Worm (Caenorhabditis elegans) whole organism, L1 larva: ENCODE measurements around the gene F57B9.3.

Experiments
- C16A3.4 ChIP-seq: fragments of 150-350 bp; optimal IDR thresholded peaks from 2 replicates; lab custom pipeline; 2014; ENCODE audit warnings: missing biosample characterization, missing genetic modification characterization
- F16B12.6 ChIP-seq: fragments of 150-350 bp; optimal IDR thresholded peaks from 2 replicates; lab custom pipeline; 2014; ENCODE audit warnings: missing biosample characterization, missing genetic modification characterization
- Y116A8C.19 ChIP-seq: sonication (generic microtip); optimal IDR thresholded peaks from 2 replicates; lab custom pipeline; 2016; ENCODE audit warnings: missing compliant biosample characterization, missing genetic modification characterization, borderline replicate concordance
- alr-1 ChIP-seq: fragments of 200-800 bp; sonication (Bioruptor generic); optimal IDR thresholded peaks from 2 replicates; lab custom pipeline; 2018; ENCODE audit warnings: borderline replicate concordance, mild to moderate bottlenecking, missing genetic modification characterization, missing compliant biosample characterization
- aly-2 ChIP-seq: fragments of 150-350 bp; optimal IDR thresholded peaks from 2 replicates; lab custom pipeline; 2014; ENCODE audit warnings: missing biosample characterization, missing genetic modification characterization
- ceh-63 ChIP-seq: fragments of 200-800 bp; sonication (Bioruptor generic); optimal IDR thresholded peaks from 2 replicates; lab custom pipeline; 2018; ENCODE audit warnings: mild to moderate bottlenecking, missing genetic modification characterization, missing compliant biosample characterization
- ceh-8 ChIP-seq: fragments of 200-800 bp; sonication (Bioruptor generic); optimal IDR thresholded peaks from 2 replicates; lab custom pipeline; 2018; ENCODE audit warnings: mild to moderate bottlenecking, missing genetic modification characterization, moderate library complexity, missing compliant biosample characterization
- ceh-88 ChIP-seq: fragments of 200-800 bp; sonication (Bioruptor generic); IDR thresholded peaks from 2 replicates; pipeline ENCODE4 v1.3.6; 2022; ENCODE audit warnings: missing genetic modification characterization, missing compliant biosample characterization
- dpl-1 ChIP-seq, 3 experiments: fragments of 150-350 bp in 2 of 3; sonication (generic microtip) in 1 of 3; optimal IDR thresholded peaks; 2 replicates each; lab custom pipeline; 2014 to 2017; ENCODE audit warnings: missing biosample characterization in 3 of 3, missing genetic modification characterization in 3 of 3, missing genetic modification reagents in 3 of 3
- dsc-1 ChIP-seq: sonication (generic microtip); optimal IDR thresholded peaks from 2 replicates; lab custom pipeline; 2016; ENCODE audit warnings: mild to moderate bottlenecking, missing genetic modification characterization, missing compliant biosample characterization
- egl-27 ChIP-seq, 2 experiments: fragments of 150-350 bp in 1 of 2; sonication (generic microtip); optimal IDR thresholded peaks; 3 replicates each; lab custom pipeline; 2017 to 2018; ENCODE audit warnings: missing biosample characterization in 2 of 2, missing genetic modification characterization in 2 of 2, missing genetic modification reagents in 2 of 2
- elt-2 ChIP-seq: sonication (generic microtip); optimal IDR thresholded peaks from 2 replicates; lab custom pipeline; 2016; ENCODE audit warnings: missing genetic modification characterization, mild to moderate bottlenecking, inconsistent platforms, missing compliant biosample characterization, missing genetic modification reagents
- elt-3 ChIP-seq, 6 experiments: fragments of 150-350 bp in 1 of 6; sonication (generic microtip); optimal IDR thresholded peaks; 2 replicates each; lab custom pipeline; 2017 to 2018; ENCODE audit warnings: missing biosample characterization in 6 of 6, missing genetic modification characterization in 6 of 6, inconsistent platforms in 1 of 6
- ets-5 ChIP-seq: fragments of 200-800 bp; sonication (Bioruptor generic); IDR thresholded peaks from 2 replicates; pipeline ENCODE4 v1.3.6; 2022; ENCODE audit warnings: missing genetic modification characterization, missing compliant biosample characterization
- fkh-10 ChIP-seq: sonication (generic microtip); optimal IDR thresholded peaks from 2 replicates; lab custom pipeline; 2017; ENCODE audit warnings: missing biosample characterization, missing genetic modification reagents, missing genetic modification characterization
- fkh-4 ChIP-seq: sonication (generic microtip); optimal IDR thresholded peaks from 2 replicates; lab custom pipeline; 2016; ENCODE audit warnings: missing compliant biosample characterization, missing genetic modification characterization, borderline replicate concordance
- fkh-8 ChIP-seq: sonication (generic microtip); optimal IDR thresholded peaks from 2 replicates; lab custom pipeline; 2016; ENCODE audit warnings: mild to moderate bottlenecking, missing genetic modification characterization, missing compliant biosample characterization
- fos-1 ChIP-seq: fragments of 150-350 bp; optimal IDR thresholded peaks from 2 replicates; lab custom pipeline; 2014; ENCODE audit warnings: missing biosample characterization, missing genetic modification characterization
- grh-1 ChIP-seq: fragments of 200-800 bp; sonication (Bioruptor generic); IDR thresholded peaks from 2 replicates; pipeline ENCODE4 v1.3.6; 2022; ENCODE audit warnings: missing genetic modification reagents, missing genetic modification characterization, missing compliant biosample characterization
- hlh-4 ChIP-seq: sonication (generic microtip); optimal IDR thresholded peaks from 2 replicates; lab custom pipeline; 2016; ENCODE audit warnings: mild to moderate bottlenecking, missing genetic modification characterization, missing compliant biosample characterization
- lin-15B ChIP-seq: fragments of 150-350 bp; sonication (generic microtip); optimal IDR thresholded peaks from 3 replicates; lab custom pipeline; 2014; ENCODE audit warnings: missing biosample characterization, missing genetic modification characterization
- lin-39 ChIP-seq: fragments of 150-350 bp; optimal IDR thresholded peaks from 2 replicates; lab custom pipeline; 2014; ENCODE audit warnings: missing biosample characterization, missing genetic modification reagents, missing genetic modification characterization
- lir-3 ChIP-seq: sonication (generic microtip); optimal IDR thresholded peaks from 2 replicates; lab custom pipeline; 2016; ENCODE audit warnings: mild to moderate bottlenecking, missing genetic modification characterization, moderate library complexity, missing compliant biosample characterization; ENCODE audit not compliant: poor library complexity
- lsy-2 ChIP-seq, 2 experiments: fragments of 150-350 bp; optimal IDR thresholded peaks; 2 replicates each; lab custom pipeline; 2014; ENCODE audit warnings: missing biosample characterization in 2 of 2, missing genetic modification characterization in 2 of 2
- mab-9 ChIP-seq: fragments of 200-800 bp; sonication (Bioruptor generic); IDR thresholded peaks from 2 replicates; pipeline ENCODE4 v1.3.6; 2022; ENCODE audit warnings: missing genetic modification reagents, missing genetic modification characterization, missing compliant biosample characterization
- mdl-1 ChIP-seq, 2 experiments: fragments of 150-350 bp; optimal IDR thresholded peaks; 2 replicates each; lab custom pipeline; 2014 to 2017; ENCODE audit warnings: missing biosample characterization in 2 of 2, missing genetic modification characterization in 2 of 2, inconsistent platforms in 1 of 2
- mep-1 ChIP-seq: fragments of 150-350 bp; optimal IDR thresholded peaks from 2 replicates; lab custom pipeline; 2014; ENCODE audit warnings: missing biosample characterization, missing genetic modification characterization
- nhr-12 ChIP-seq: sonication (generic microtip); optimal IDR thresholded peaks from 2 replicates; lab custom pipeline; 2017; ENCODE audit warnings: missing biosample characterization, missing genetic modification characterization
- nhr-19 ChIP-seq: fragments of 200-800 bp; sonication (Bioruptor generic); conservative IDR thresholded peaks from 2 replicates; pipeline ENCODE4 v1.3.6; 2022; ENCODE audit warnings: missing genetic modification characterization, missing compliant biosample characterization
- nhr-20 ChIP-seq: sonication (generic microtip); optimal IDR thresholded peaks from 2 replicates; lab custom pipeline; 2016; ENCODE audit warnings: mild to moderate bottlenecking, missing genetic modification characterization, missing compliant biosample characterization
- nhr-237 ChIP-seq: fragments of 150-350 bp; optimal IDR thresholded peaks from 2 replicates; lab custom pipeline; 2014; ENCODE audit warnings: missing biosample characterization, missing genetic modification characterization
- nhr-28 ChIP-seq: fragments of 150-350 bp; optimal IDR thresholded peaks from 2 replicates; lab custom pipeline; 2014; ENCODE audit warnings: missing biosample characterization, missing genetic modification characterization
- nhr-71 ChIP-seq: sonication (generic microtip); optimal IDR thresholded peaks from 2 replicates; lab custom pipeline; 2016; ENCODE audit warnings: mild to moderate bottlenecking, missing genetic modification characterization, moderate library complexity, missing compliant biosample characterization
- nhr-76 ChIP-seq: sonication (generic microtip); optimal IDR thresholded peaks from 2 replicates; lab custom pipeline; 2017; ENCODE audit warnings: missing biosample characterization, missing genetic modification characterization
- nhr-84 ChIP-seq: sonication (generic microtip); optimal IDR thresholded peaks from 2 replicates; lab custom pipeline; 2017; ENCODE audit warnings: missing biosample characterization, missing genetic modification characterization
- nhr-90 ChIP-seq: sonication (generic microtip); optimal IDR thresholded peaks from 2 replicates; lab custom pipeline; 2016; ENCODE audit warnings: mild to moderate bottlenecking, missing genetic modification characterization, missing compliant biosample characterization; ENCODE audit not compliant: poor library complexity
- pag-3 ChIP-seq: sonication (generic microtip); optimal IDR thresholded peaks from 2 replicates; lab custom pipeline; 2017; ENCODE audit warnings: missing genetic modification characterization, mild to moderate bottlenecking, missing compliant biosample characterization, antibody characterized with exemption, borderline replicate concordance; ENCODE audit not compliant: insufficient read depth
- rnt-1 ChIP-seq: sonication (generic microtip); optimal IDR thresholded peaks from 2 replicates; lab custom pipeline; 2016; ENCODE audit warnings: mild to moderate bottlenecking, missing genetic modification characterization, moderate library complexity, missing compliant biosample characterization
- skn-1 ChIP-seq: fragments of 150-350 bp; optimal IDR thresholded peaks from 2 replicates; lab custom pipeline; 2014; ENCODE audit warnings: missing biosample characterization, missing genetic modification characterization
- snu-23 ChIP-seq: sonication (generic microtip); optimal IDR thresholded peaks from 2 replicates; lab custom pipeline; 2016; ENCODE audit warnings: missing genetic modification characterization, missing compliant biosample characterization
- sox-4 ChIP-seq: sonication (generic microtip); optimal IDR thresholded peaks from 2 replicates; lab custom pipeline; 2016; ENCODE audit warnings: missing genetic modification characterization, missing compliant biosample characterization
- vab-15 ChIP-seq: sonication (generic microtip); optimal IDR thresholded peaks from 2 replicates; lab custom pipeline; 2017; ENCODE audit warnings: missing genotype, mild to moderate bottlenecking, missing genetic modification characterization, missing compliant biosample characterization
- xbp-1 ChIP-seq: sonication (generic microtip); optimal IDR thresholded peaks from 2 replicates; lab custom pipeline; 2016; ENCODE audit warnings: missing genetic modification characterization, missing compliant biosample characterization
- zag-1 ChIP-seq: fragments of 150-350 bp; optimal IDR thresholded peaks from 2 replicates; lab custom pipeline; 2014; ENCODE audit warnings: missing biosample characterization, missing genetic modification characterization
- zip-4 ChIP-seq: fragments of 200-800 bp; sonication (Bioruptor generic); optimal IDR thresholded peaks from 2 replicates; lab custom pipeline; 2018; ENCODE audit warnings: mild to moderate bottlenecking, missing genetic modification characterization, moderate library complexity, missing compliant biosample characterization
- ztf-11 ChIP-seq, 2 experiments: sonication (generic microtip); optimal IDR thresholded peaks; 2 replicates each; lab custom pipeline; 2016 to 2017; ENCODE audit warnings: missing genetic modification characterization in 2 of 2, missing biosample characterization in 1 of 2, missing compliant biosample characterization in 1 of 2

The F57B9.3 gene

DNA sequence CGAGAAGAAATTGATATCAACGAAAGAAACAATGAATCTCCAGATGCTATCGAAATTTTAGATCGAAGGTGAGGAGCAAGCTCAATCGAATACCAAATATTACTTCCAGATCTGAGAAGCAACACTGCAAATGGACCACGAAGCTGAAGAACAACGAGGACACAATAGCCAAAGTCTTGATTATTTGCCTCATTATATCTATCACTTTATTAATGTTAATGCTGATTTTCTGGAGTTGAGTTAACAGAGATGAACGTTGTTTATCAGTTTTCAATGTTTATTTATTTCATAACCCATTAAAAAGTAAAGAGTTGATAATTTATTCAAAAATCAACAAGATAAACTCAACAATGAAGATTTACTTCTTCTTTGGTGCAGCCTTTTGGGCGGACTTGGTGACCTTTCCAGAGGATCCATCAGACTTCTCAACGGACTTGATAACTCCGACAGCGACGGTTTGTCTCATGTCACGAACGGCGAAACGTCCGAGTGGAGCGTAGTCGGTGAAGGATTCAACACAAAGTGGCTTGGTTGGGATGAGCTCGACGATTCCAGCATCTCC, 30.2 kb downstream of the F57B9.3 start (continued):
- TF ChIP-seq nhr-12, result no peak
- no peak for TF ChIP-seq mab-9 (GFP tag; lab: Robert Waterston, UW)
- no peak for TF ChIP-seq nhr-84 (tag; lab: Kevin White, UChicago)
- TF ChIP-seq fkh-4 (tag; lab: Kevin White, UChicago), result no peak
- TF ChIP-seq ceh-8 (GFP tag; lab: Kevin White, UChicago), result no peak
- TF ChIP-seq elt-3 (tag; optimal IDR thresholded peaks at IDR 0.05; lab: Kevin White, UChicago), result no peak
- TF ChIP-seq lin-39 (tag; lab: Kevin White, UChicago), result no peak
- TF ChIP-seq lir-3 (tag; lab: Kevin White, UChicago), result no peak
- TF ChIP-seq rnt-1, result peak; percentile 2
- peak; percentile 19 for TF ChIP-seq nhr-90
- TF ChIP-seq nhr-20 (tag; lab: Kevin White, UChicago), result no peak
- no peak for TF ChIP-seq zag-1
- no peak for TF ChIP-seq fkh-8 (tag; lab: Kevin White, UChicago)
- no peak for TF ChIP-seq C16A3.4
- no peak for TF ChIP-seq sox-4 (tag; lab: Kevin White, UChicago)
- TF ChIP-seq lin-15B (tag; lab: Kevin White, UChicago), result no peak
- no peak for TF ChIP-seq pag-3 (tag; lab: Kevin White, UChicago)
- TF ChIP-seq dsc-1 (tag; lab: Kevin White, UChicago), result no peak
- TF ChIP-seq fos-1 (tag; lab: Kevin White, UChicago), result no peak
- TF ChIP-seq elt-2 (tag; lab: Kevin White, UChicago), result no peak
- TF ChIP-seq skn-1, result no peak
- peak in 1 of 2 experiments; percentile 53 for TF ChIP-seq lsy-2 (tag; optimal IDR thresholded peaks at IDR 0.05; lab: Kevin White, UChicago)
- no peak for TF ChIP-seq mep-1 (tag; lab: Kevin White, UChicago)
- no peak for TF ChIP-seq ceh-88 (GFP tag; lab: Robert Waterston, UW)
- no peak for TF ChIP-seq nhr-19 (GFP tag; lab: Robert Waterston, UW)
- TF ChIP-seq F16B12.6 (tag; lab: Kevin White, UChicago), result no peak
- TF ChIP-seq alr-1, result no peak
- no peak for TF ChIP-seq nhr-237 (tag; lab: Kevin White, UChicago)
- no peak for TF ChIP-seq ztf-11 (tag; optimal IDR thresholded peaks at IDR 0.05; lab: Kevin White, UChicago)
- TF ChIP-seq snu-23, result no peak
- peak; percentile 9 for TF ChIP-seq nhr-71 (tag; lab: Kevin White, UChicago)
- no peak for TF ChIP-seq nhr-76
- TF ChIP-seq mdl-1 (tag; optimal IDR thresholded peaks at IDR 0.05; lab: Kevin White, UChicago), result no peak

ce11 chrIII:6970744-6971143, 31.1 kb downstream of the F57B9.3 start:
- TF ChIP-seq rnt-1 (peak; percentile 8), hlh-4 (tag; lab: Kevin White, UChicago) (no peak)
- TF ChIP-seq, all 84 proteins: peak for 1

DNA sequence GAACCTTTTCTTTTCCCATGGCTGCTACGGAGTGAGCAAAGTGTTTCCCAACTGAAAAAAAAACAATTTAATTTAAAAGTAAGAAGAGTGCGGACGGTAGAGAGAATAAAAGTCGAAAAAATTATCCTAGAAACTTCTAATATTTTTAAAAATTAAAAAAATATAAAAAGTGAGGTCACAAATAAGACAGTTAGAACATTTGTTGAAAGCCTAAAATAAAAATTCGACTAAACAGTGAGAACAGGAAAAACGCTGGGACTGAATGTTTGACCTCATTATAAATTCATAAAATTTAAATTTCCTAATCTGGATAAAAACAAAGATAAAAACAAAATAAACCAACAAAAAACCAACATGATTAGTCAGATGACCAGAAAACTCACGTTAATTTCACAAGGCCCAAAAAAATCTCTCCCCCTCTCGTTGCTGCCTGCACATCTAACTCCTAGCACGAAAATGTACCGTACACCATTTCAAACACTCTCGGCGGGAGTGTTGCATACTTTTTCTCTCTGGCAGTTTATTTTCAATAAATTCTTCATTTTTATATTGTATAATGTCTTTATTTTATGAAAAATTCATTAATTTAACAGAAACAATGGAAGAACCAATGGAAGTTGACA, 32.1 kb downstream of the F57B9.3 start, which contains the start of the genes eef-1A.1 and rfc-4:
TSS of gene eef-1A.1 (minus strand) at position 51 of the 623 bp plus-strand sequence.
TSS of gene rfc-4 (plus strand) at position 592 of the 623 bp plus-strand sequence.
- TF ChIP-seq fkh-10 (GFP tag; lab: Kevin White, UChicago), result peak; percentile 92
- peak; percentile 11 for TF ChIP-seq ceh-63
- TF ChIP-seq rnt-1, result peak; percentile 96
- peak; percentile 92 for TF ChIP-seq grh-1 (GFP tag; lab: Robert Waterston, UW)
- TF ChIP-seq nhr-19 (GFP tag; lab: Robert Waterston, UW), result peak; percentile 98
- TF ChIP-seq egl-27 (tag; optimal IDR thresholded peaks at IDR 0.05; lab: Kevin White, UChicago), result peak in 1 of 2 experiments; percentile 5
- TF ChIP-seq zag-1, result peak; percentile 81
- peak; percentile 93 for TF ChIP-seq aly-2 (tag; lab: Kevin White, UChicago)
- TF ChIP-seq alr-1, result no peak
- TF ChIP-seq elt-2 (tag; lab: Kevin White, UChicago), result peak; percentile 59
- peak; percentile 75 for TF ChIP-seq sox-4 (tag; lab: Kevin White, UChicago)
- TF ChIP-seq vab-15 (tag; lab: Kevin White, UChicago), result peak; percentile 81
- TF ChIP-seq C16A3.4, result peak; percentile 99
- no peak for TF ChIP-seq Y116A8C.19
- peak; percentile 86 for TF ChIP-seq zip-4 (GFP tag; lab: Kevin White, UChicago)
- peak; percentile 96 to 98 (median 97) for TF ChIP-seq dpl-1 (GFP tag; optimal IDR thresholded peaks at IDR 0.05; lab: Kevin White, UChicago)
- TF ChIP-seq nhr-12, result no peak
- TF ChIP-seq ets-5 (GFP tag; lab: Robert Waterston, UW), result no peak
- no peak for TF ChIP-seq nhr-28 (tag; lab: Kevin White, UChicago)
- TF ChIP-seq lin-15B (tag; lab: Kevin White, UChicago), result peak; percentile 96
- TF ChIP-seq lsy-2 (tag; optimal IDR thresholded peaks at IDR 0.05; lab: Kevin White, UChicago), result peak; percentile 99 to 100
- peak; percentile 97 for TF ChIP-seq xbp-1 (tag; lab: Kevin White, UChicago)
- TF ChIP-seq ceh-8 (GFP tag; lab: Kevin White, UChicago), result peak; percentile 95
